Worm (Caenorhabditis elegans): ENCODE measurements around the gene tyr-2.
A peak's percentile ranks its signal among the peaks of the same experiment; 100 is the strongest.

- no peak for TF ChIP-seq ztf-11 (tag; optimal IDR thresholded peaks at IDR 0.05)
- no peak for TF ChIP-seq lir-3 (tag; optimal IDR thresholded peaks at IDR 0.05)
- peak; percentile 41 for TF ChIP-seq mep-1 (tag; optimal IDR thresholded peaks at IDR 0.05)
- TF ChIP-seq dmd-8 (GFP tag; IDR thresholded peaks at IDR 0.05): no peak
- TF ChIP-seq aly-2 (tag; optimal IDR thresholded peaks at IDR 0.05): no peak
- TF ChIP-seq nhr-6 (tag; optimal IDR thresholded peaks at IDR 0.05): peak; percentile 64
- no peak for TF ChIP-seq ama-1 (optimal IDR thresholded peaks at IDR 0.05)
- TF ChIP-seq snpc-1.2 (GFP tag; IDR thresholded peaks at IDR 0.05): no peak
- TF ChIP-seq lin-39 (tag; optimal IDR thresholded peaks at IDR 0.05): no peak
- no peak for TF ChIP-seq ces-1 (GFP tag; optimal IDR thresholded peaks at IDR 0.05)
- TF ChIP-seq nhr-237 (tag; optimal IDR thresholded peaks at IDR 0.05): no peak
- TF ChIP-seq lin-13 (GFP tag; optimal IDR thresholded peaks at IDR 0.05): no peak
- TF ChIP-seq dve-1 (tag; optimal IDR thresholded peaks at IDR 0.05; ENCODE audit: insufficient read depth): peak; percentile 43
- no peak for TF ChIP-seq egl-27 (tag; optimal IDR thresholded peaks at IDR 0.05)
Observed at ce11 chrIII:13712854-13713293, 31.1 kb upstream of the tyr-2 start.

Measured in whole organism, L4 larva.